Worm (Caenorhabditis elegans): ENCODE results near the gene ngn-1.

The ngn-1 gene

DNA sequence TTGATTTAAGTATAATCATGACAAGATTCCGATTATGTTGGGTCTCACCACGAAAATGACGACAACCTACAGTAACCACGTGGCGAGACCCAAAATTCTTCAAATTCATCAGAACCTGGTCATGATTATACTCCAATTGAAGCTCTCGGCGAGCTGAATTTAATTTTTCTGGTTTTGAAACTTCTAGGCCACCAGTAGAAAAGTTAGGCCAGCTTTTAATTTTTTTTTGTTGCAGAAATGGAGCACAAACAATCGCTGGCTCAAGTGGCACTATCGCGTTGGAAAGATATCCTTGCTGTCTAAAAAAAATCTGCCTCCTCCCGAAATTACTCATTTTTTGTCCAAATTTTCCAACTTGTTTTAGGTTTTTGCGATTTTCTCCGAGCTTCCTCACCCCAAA, 21.5 kb downstream of the ngn-1 start:
- TF ChIP-seq him-1 (tag; optimal IDR thresholded peaks at IDR 0.05) (no peak), W03F9.2 (tag; optimal IDR thresholded peaks at IDR 0.05) (no peak), dao-5 (tag; optimal IDR thresholded peaks at IDR 0.05) (no peak)

DNA sequence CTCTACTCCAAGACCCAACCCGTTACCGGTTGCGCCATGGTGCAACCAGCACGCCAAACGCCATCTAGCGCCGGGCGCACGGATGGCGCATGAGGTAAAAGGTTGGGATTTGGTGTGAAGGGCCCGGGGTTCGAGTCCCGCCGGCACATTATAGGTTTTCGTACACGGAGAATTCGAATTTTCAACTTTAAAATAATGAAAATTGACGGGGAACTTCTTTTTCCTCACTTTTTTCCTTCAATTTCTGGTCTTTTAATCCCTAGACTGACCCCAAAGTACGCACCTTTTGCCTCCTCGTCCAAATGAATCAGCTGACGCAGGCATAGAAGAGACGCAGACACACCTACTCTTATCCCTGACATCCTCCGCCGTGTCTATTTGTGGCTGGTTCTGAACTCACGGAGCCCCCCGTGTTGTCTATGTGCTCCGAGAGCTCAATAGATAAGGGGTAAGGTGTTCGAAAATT, 24.5 kb downstream of the ngn-1 start:
- TF ChIP-seq dao-5 (tag; optimal IDR thresholded peaks at IDR 0.05) = no peak
- no peak for TF ChIP-seq him-1 (tag; optimal IDR thresholded peaks at IDR 0.05)

DNA sequence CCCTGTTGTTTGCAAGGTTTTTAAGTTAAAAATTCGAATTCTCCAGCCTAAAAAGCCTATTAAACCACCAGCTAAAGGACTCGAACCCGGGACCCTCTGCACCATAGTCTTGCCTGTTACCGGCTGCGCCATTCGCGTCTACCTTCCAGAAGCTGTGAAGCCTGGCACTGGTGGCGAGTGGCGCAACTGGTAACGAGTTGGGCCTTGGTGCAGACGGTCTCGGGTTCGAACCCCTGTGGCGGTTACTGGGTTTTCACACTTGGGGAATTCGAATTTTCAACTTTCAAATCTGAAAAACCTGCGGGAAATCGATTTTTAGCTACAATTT, 25.2 kb downstream of the ngn-1 start:
- no peak for TF ChIP-seq W03F9.2 (tag; optimal IDR thresholded peaks at IDR 0.05)
- TF ChIP-seq him-1 (tag; optimal IDR thresholded peaks at IDR 0.05) = no peak
- TF ChIP-seq dao-5 (tag; optimal IDR thresholded peaks at IDR 0.05) = no peak

DNA sequence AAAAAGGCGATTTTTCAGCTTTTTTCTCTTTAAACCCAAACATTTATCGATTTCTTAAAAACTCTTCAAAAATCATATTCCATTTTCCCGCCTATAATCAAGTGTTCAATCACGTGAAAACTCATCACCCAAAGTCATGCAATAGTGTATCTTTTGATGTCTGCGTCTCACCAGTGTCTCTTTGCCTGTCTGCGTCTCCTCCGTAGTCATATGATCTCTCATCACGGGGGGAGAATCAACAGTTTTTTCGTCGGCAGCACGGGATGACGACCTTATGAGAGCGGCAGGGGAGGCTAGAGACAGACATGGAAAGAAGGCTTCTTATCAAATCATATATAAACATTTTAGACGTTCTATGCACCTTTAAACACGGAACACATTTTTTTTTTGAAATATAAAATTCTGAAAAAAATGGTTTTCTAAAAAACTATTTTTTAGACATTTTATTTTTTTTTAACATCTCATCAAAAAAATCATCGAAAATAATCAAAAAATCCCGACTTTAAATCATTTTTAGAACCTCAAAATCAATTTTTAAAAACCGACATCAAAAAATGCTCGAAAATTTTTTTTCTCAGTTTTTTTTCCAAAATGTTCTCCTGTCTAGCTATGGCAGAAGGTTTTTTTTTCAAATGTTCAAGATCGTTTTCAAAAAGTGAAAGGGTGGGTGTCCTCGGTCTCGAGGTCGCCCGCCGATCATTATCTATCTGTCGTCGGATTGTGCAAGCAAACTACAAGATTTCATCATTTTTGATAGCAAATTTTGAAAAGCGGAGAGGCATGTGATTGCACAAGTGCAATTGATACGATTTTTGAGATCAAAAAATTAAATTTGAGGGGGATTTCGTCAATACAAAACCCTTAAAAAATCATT, 25.8 kb downstream of the ngn-1 start:
- peak; percentile 53 for TF ChIP-seq dao-5 (tag; optimal IDR thresholded peaks at IDR 0.05)
- TF ChIP-seq him-1 (tag; optimal IDR thresholded peaks at IDR 0.05) = peak; percentile 11
- peak; percentile 91 for TF ChIP-seq W03F9.2 (tag; optimal IDR thresholded peaks at IDR 0.05)

DNA sequence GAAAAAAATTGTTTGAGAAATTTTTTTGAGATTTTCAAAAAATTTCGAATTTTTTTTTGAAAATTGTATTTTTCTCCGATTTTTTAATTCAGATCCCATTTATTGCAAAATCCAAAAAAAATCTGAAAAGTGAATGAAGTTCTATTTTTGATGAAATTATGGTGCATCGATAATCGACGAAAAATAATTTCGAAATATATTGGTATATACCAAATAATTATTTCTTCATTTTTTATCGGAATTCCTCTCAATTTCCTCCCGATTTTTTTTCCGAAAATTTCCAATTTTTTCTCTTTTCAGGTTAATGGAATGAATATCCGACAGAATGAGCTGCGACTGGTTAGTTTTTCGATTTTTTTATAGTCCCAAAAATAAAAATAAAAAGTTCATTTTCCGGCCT, 27.2 kb downstream of the ngn-1 start, which contains the start of gene epg-9:
epg-9 (plus strand) TSS at position 301 of the 400 bp plus-strand sequence.
- TF ChIP-seq him-1 (tag; optimal IDR thresholded peaks at IDR 0.05) = no peak
- TF ChIP-seq dao-5 (tag; optimal IDR thresholded peaks at IDR 0.05) = no peak
- no peak for TF ChIP-seq W03F9.2 (tag; optimal IDR thresholded peaks at IDR 0.05)

DNA sequence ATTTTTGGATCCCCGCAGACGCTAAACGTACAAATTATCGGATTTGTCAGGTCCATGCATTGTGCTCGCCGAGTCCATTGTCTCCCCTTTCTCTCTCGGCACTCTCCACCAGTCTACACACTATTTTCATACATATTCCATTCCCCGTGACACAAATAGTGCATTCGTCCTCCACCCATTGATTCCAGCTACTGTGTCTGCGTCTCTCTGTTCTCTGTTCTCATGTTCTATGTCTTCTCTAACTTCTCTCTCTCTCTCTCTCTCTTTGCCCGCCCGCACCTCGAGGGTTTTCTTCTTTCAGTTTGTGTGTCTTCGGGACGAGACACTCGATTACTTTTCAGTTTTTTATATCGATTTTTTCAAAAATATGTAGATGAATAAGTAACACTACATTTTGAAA, 28.4 kb downstream of the ngn-1 start:
- TF ChIP-seq him-1 (tag; optimal IDR thresholded peaks at IDR 0.05) = peak; percentile 37
- TF ChIP-seq W03F9.2 (tag; optimal IDR thresholded peaks at IDR 0.05) = peak; percentile 50
- no peak for TF ChIP-seq dao-5 (tag; optimal IDR thresholded peaks at IDR 0.05)

DNA sequence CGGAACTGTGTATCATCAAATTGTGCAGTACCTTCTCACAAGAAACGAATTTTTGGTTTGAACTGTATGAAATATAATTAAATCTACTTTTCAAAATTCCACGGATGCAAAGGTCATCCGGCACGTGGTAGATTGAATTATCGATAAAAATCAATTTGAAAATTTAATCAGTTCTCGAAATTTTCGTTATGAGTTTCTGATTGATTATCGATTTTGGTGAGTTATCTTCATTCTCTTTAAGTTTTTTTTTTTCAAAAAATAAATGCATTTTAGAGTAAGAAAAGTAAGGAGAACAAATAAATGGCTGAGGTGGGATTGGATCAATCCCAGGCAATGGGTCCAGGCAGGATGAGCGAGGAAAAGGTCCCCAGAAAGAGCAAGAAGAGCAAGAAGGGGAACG, 30.7 kb downstream of the ngn-1 start, which contains the start of gene Y69A2AR.47:
Y69A2AR.47 (plus strand) TSS at position 301 of the 400 bp plus-strand sequence.
- TF ChIP-seq W03F9.2 (tag; optimal IDR thresholded peaks at IDR 0.05) (no peak), him-1 (tag; optimal IDR thresholded peaks at IDR 0.05) (no peak), dao-5 (tag; optimal IDR thresholded peaks at IDR 0.05) (no peak)

DNA sequence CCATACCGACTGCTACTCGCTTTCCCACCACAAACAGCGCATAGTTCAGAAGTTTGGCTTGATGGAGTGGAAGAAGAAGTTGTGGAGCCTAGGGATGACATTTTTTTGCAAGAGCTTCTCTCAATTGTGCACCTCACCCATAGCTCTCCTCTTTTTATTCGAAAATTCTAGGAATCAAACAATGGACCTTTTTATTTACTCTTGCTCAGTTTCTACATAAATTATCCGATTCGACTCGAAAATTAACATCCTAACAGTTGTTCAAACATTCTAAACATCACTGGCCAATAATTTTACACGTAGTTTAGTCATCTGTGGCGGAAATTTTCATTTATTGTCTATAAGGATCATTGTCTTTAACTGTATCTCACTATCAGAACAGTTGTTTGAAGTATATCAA, 46.6 kb downstream of the ngn-1 start, which contains the start of gene nhr-242:
nhr-242 (minus strand) TSS at position 101 of the 400 bp plus-strand sequence.
- TF ChIP-seq dao-5 (tag; optimal IDR thresholded peaks at IDR 0.05) (no peak), W03F9.2 (tag; optimal IDR thresholded peaks at IDR 0.05) (no peak), him-1 (tag; optimal IDR thresholded peaks at IDR 0.05) (no peak)
